Fruit fly (Drosophila melanogaster): ENCODE results near the gene CG6420.

DNA sequence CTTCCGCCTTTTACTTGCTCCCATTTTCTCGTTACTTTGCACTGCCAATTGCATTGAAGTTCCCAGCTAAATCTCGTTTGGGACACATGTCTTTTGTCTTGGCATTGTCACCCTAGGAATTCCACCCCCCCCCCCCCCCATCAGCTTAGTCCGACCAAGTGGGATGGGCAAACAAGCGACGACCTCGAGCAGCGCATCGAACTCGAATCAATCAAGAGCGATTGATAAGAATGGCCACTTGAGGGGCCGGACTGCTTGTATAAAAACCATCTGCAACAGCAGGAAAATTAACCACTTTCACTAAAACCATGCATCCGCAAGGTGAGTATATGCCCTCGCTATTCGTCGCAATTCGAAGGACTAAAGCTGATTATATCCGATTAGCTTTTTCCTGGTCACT lies 817 bp upstream of the CG6420 start, which contains the start of gene CG14244:
- TF ChIP-seq CG1620 (GFP tag; optimal IDR thresholded peaks at IDR 0.05) (no peak), Crg-1 (GFP tag; optimal IDR thresholded peaks at IDR 0.05) (no peak), Clk (GFP tag; optimal IDR thresholded peaks at IDR 0.05) (no peak), cnc (optimal IDR thresholded peaks at IDR 0.05) (no peak), CG12768 (GFP tag; optimal IDR thresholded peaks at IDR 0.05) (no peak), Mnt (GFP tag; optimal IDR thresholded peaks at IDR 0.05) (no peak), tj (GFP tag; optimal IDR thresholded peaks at IDR 0.05) (no peak), cic (GFP tag; optimal IDR thresholded peaks at IDR 0.05) (no peak)
